Fruit fly (Drosophila melanogaster): ENCODE results near the gene Ipp.
A peak's percentile ranks its signal among the peaks of the same experiment; 100 is the strongest.

The Ipp gene

dm6 chr3R:13948237-13948636 is 10.4 kb upstream of the Ipp start, which contains the start of gene CG31517:
TSS of gene CG31517 (plus strand) at chr3R:13948420.
- TF ChIP-seq CG9705 (GFP tag; optimal IDR thresholded peaks at IDR 0.05) (no peak), woc (GFP tag; optimal IDR thresholded peaks at IDR 0.05) (no peak), rgr (GFP tag; optimal IDR thresholded peaks at IDR 0.05) (no peak), Jra (GFP tag; optimal IDR thresholded peaks at IDR 0.05) (no peak), psq (GFP tag; optimal IDR thresholded peaks at IDR 0.05) (no peak), Abd-B (GFP tag; optimal IDR thresholded peaks at IDR 0.05) (no peak)

DNA sequence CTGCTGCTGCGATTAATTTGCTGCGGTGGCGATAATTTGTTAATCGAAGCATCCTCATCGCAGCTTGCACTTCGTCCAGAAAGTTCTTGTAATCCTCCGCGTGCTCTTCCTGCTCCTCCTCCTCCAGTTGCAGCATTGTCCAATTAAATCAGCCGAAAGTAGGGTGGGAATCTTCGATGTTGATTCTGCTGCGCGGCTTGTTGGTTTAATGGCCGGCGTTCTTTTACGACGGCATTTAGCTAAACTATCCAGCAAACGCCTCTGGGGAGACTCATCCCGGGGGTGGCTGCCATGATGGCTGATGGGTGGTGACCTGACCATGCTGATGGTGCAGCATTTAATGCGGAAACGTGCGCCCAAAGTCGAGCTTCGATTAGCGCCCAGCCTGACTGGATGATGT is 9.0 kb upstream of the Ipp start:
- no peak for TF ChIP-seq CG32264 (GFP tag; optimal IDR thresholded peaks at IDR 0.05)
- no peak for TF ChIP-seq pan (optimal IDR thresholded peaks at IDR 0.05)
- no peak for TF ChIP-seq sv (GFP tag; optimal IDR thresholded peaks at IDR 0.05)
- TF ChIP-seq Jra (GFP tag; optimal IDR thresholded peaks at IDR 0.05): no peak
- TF ChIP-seq jim (GFP tag; optimal IDR thresholded peaks at IDR 0.05): no peak
- no peak for TF ChIP-seq Dif (GFP tag; optimal IDR thresholded peaks at IDR 0.05; ENCODE audit: partially characterized antibody)

DNA sequence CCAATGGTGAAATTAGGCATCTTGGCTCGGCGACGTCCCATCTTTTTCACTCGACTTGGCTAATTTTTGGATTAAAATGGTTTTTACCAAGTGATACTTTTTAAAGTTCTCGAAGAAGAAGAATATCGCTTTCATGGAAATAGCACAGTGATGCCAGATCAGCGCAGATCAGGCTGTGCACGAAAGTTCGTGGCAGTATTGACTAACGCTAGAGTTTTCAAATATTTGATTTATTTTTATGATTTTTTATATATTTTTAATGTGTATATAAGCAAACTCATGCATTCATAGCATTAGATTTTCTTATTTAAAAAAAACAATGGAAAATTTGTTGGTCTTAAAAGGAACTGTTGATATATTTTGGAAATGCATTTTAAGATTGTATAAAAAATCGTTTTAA is 7.6 kb upstream of the Ipp start, which contains the start of gene CG9926:
Gene CG9926 (minus strand): TSS at position 101 of the 400 bp plus-strand sequence.
- TF ChIP-seq Rel (GFP tag; optimal IDR thresholded peaks at IDR 0.05): no peak
- TF ChIP-seq Rel (tag; optimal IDR thresholded peaks at IDR 0.05): no peak
- TF ChIP-seq OdsH (GFP tag; optimal IDR thresholded peaks at IDR 0.05): no peak
- TF ChIP-seq Hr78 (GFP tag; optimal IDR thresholded peaks at IDR 0.05): no peak
- no peak for TF ChIP-seq woc (GFP tag; optimal IDR thresholded peaks at IDR 0.05)
- TF ChIP-seq Mio (GFP tag; optimal IDR thresholded peaks at IDR 0.05): no peak
- TF ChIP-seq Vsx2 (GFP tag; optimal IDR thresholded peaks at IDR 0.05; ENCODE audit: partially characterized antibody): no peak
- TF ChIP-seq CrebA (GFP tag; optimal IDR thresholded peaks at IDR 0.05; ENCODE audit: borderline replicate concordance): no peak
- no peak for TF ChIP-seq rgr (GFP tag; optimal IDR thresholded peaks at IDR 0.05)
- no peak for TF ChIP-seq jim (GFP tag; optimal IDR thresholded peaks at IDR 0.05)
- TF ChIP-seq Hr83 (GFP tag; optimal IDR thresholded peaks at IDR 0.05; ENCODE audit: poor library complexity, severe bottlenecking): no peak
- no peak for TF ChIP-seq lola (GFP tag; optimal IDR thresholded peaks at IDR 0.05)
- no peak for TF ChIP-seq dsf (GFP tag; optimal IDR thresholded peaks at IDR 0.05; ENCODE audit: borderline replicate concordance)
- TF ChIP-seq sage (GFP tag; optimal IDR thresholded peaks at IDR 0.05): no peak

dm6 chr3R:13952303-13952702 is 6.3 kb upstream of the Ipp start:
- TF ChIP-seq lola (GFP tag; optimal IDR thresholded peaks at IDR 0.05) (no peak), sage (GFP tag; optimal IDR thresholded peaks at IDR 0.05) (no peak), jim (GFP tag; optimal IDR thresholded peaks at IDR 0.05) (no peak), CG32264 (GFP tag; optimal IDR thresholded peaks at IDR 0.05) (no peak), GATAd (GFP tag; optimal IDR thresholded peaks at IDR 0.05) (no peak), Dif (GFP tag; optimal IDR thresholded peaks at IDR 0.05; ENCODE audit: partially characterized antibody) (no peak), sv (GFP tag; optimal IDR thresholded peaks at IDR 0.05) (no peak), foxo (GFP tag; optimal IDR thresholded peaks at IDR 0.05) (no peak), Sp1 (GFP tag; optimal IDR thresholded peaks at IDR 0.05) (no peak)

DNA sequence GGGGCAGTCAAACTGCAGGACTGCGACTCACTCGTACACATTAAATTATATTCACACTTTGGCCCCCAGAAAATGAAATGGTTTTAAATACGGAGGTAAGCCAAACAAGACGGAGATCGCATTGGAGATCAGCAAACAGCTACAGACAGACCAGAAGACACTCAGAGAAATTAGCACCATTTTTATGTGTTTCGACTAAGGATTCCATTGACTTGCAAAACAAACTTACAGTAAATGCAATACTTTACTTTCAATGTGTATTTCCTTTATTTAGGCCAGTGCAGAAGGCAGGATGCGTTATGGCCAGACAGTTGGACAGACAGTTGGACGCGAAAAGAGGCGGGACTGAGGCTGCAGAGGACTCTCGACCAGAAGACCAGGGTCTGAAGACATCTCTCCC is 3.4 kb upstream of the Ipp start:
- TF ChIP-seq Hr78 (GFP tag; optimal IDR thresholded peaks at IDR 0.05) (no peak), GATAd (GFP tag; optimal IDR thresholded peaks at IDR 0.05) (no peak), Rel (GFP tag; optimal IDR thresholded peaks at IDR 0.05) (no peak), Rel (tag; optimal IDR thresholded peaks at IDR 0.05) (no peak), lola (GFP tag; optimal IDR thresholded peaks at IDR 0.05) (no peak), foxo (GFP tag; optimal IDR thresholded peaks at IDR 0.05) (peak in 1 of 2 experiments; percentile 49), Sp1 (GFP tag; optimal IDR thresholded peaks at IDR 0.05) (no peak), Dif (GFP tag; optimal IDR thresholded peaks at IDR 0.05; ENCODE audit: partially characterized antibody) (no peak), usp (GFP tag; optimal IDR thresholded peaks at IDR 0.05) (no peak), woc (GFP tag; optimal IDR thresholded peaks at IDR 0.05) (peak; percentile 69), Dfd (GFP tag; optimal IDR thresholded peaks at IDR 0.05) (no peak), pan (optimal IDR thresholded peaks at IDR 0.05) (no peak), Jra (GFP tag; optimal IDR thresholded peaks at IDR 0.05) (no peak), fru (GFP tag; optimal IDR thresholded peaks at IDR 0.05) (peak; percentile 58), CG32264 (GFP tag; optimal IDR thresholded peaks at IDR 0.05) (no peak), sv (GFP tag; optimal IDR thresholded peaks at IDR 0.05) (no peak), psq (GFP tag; optimal IDR thresholded peaks at IDR 0.05) (peak; percentile 42), sage (GFP tag; optimal IDR thresholded peaks at IDR 0.05) (no peak), Mio (GFP tag; optimal IDR thresholded peaks at IDR 0.05) (no peak), N (GFP tag; optimal IDR thresholded peaks at IDR 0.05) (no peak), rgr (GFP tag; optimal IDR thresholded peaks at IDR 0.05) (peak; percentile 30), CG9705 (GFP tag; optimal IDR thresholded peaks at IDR 0.05) (no peak), dl (GFP tag; optimal IDR thresholded peaks at IDR 0.05; ENCODE audit: insufficient read depth in 1 of 2, partially characterized antibody in 2 of 2) (no peak), Hnf4 (GFP tag; optimal IDR thresholded peaks at IDR 0.05) (peak; percentile 61), h (GFP tag; optimal IDR thresholded peaks at IDR 0.05) (peak; percentile 5), jim (GFP tag; optimal IDR thresholded peaks at IDR 0.05) (no peak), br (GFP tag; optimal IDR thresholded peaks at IDR 0.05) (peak; percentile 59), Myc (optimal IDR thresholded peaks at IDR 0.05) (no peak), brk (GFP tag; optimal IDR thresholded peaks at IDR 0.05) (no peak), Hr83 (GFP tag; optimal IDR thresholded peaks at IDR 0.05; ENCODE audit: poor library complexity, severe bottlenecking) (no peak), tai (GFP tag; optimal IDR thresholded peaks at IDR 0.05) (no peak), CrebA (GFP tag; optimal IDR thresholded peaks at IDR 0.05; ENCODE audit: borderline replicate concordance) (no peak), OdsH (GFP tag; optimal IDR thresholded peaks at IDR 0.05) (peak; percentile 43), ey (GFP tag; optimal IDR thresholded peaks at IDR 0.05) (peak; percentile 59), HLH106 (tag; optimal IDR thresholded peaks at IDR 0.05) (peak; percentile 39), dsf (GFP tag; optimal IDR thresholded peaks at IDR 0.05; ENCODE audit: borderline replicate concordance) (no peak)
